Comparison of ENCODE assay signal across 5 fruit fly cellular contexts in the genomic region with DNA sequence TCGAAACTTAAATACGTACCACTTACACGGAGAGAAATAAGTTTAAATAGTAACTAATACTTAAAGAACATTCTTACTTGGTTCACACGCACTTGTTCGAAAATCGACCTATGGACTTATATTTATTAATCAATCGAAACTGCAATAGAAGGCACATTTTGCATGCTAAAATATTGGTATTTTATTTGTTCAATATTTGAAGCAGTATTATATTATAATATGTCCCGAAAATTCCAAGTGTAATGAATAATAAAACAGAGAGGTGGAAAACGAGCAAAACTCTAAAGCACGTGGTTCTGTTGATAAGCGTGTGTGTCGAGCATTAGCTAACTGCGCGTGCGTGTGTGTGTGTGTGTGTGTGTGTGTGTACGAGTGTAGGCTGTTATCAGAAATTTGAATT.
TF ChIP-seq lines count a peak whose summit lies in the region.

No protein-coding gene starts in this region.

- peak; percentile 36 for TF ChIP-seq CTCF in whole organism, embryonic (GFP tag; optimal IDR thresholded peaks at IDR 0.05; lab: Kevin White, UChicago)

TF ChIP-seq in whole organism, adult, 20 proteins besides CTCF, POLR2A, EP300 and RAD21 (continues in another document):
- TF ChIP-seq CG7045 (GFP tag; optimal IDR thresholded peaks at IDR 0.05; lab: Kevin White, UChicago), result peak; percentile 57
- peak; percentile 83 for TF ChIP-seq CG14711 (tag; optimal IDR thresholded peaks at IDR 0.05; lab: Kevin White, UChicago)
- peak; percentile 87 for TF ChIP-seq CG11617 (GFP tag; optimal IDR thresholded peaks at IDR 0.05; lab: Kevin White, UChicago)
- peak; percentile 57 for TF ChIP-seq toe (GFP tag; optimal IDR thresholded peaks at IDR 0.05; lab: Kevin White, UChicago)
- peak; percentile 76 for TF ChIP-seq CG33017 (tag; optimal IDR thresholded peaks at IDR 0.05; lab: Kevin White, UChicago)
- TF ChIP-seq cic (GFP tag; optimal IDR thresholded peaks at IDR 0.05; lab: Kevin White, UChicago), result peak; percentile 57
- peak; percentile 86 for TF ChIP-seq bab1 (GFP tag; optimal IDR thresholded peaks at IDR 0.05; lab: Kevin White, UChicago)
- peak; percentile 94 for TF ChIP-seq Mnt (GFP tag; optimal IDR thresholded peaks at IDR 0.05; lab: Kevin White, UChicago)
- TF ChIP-seq Hr96 (GFP tag; optimal IDR thresholded peaks at IDR 0.05; lab: Kevin White, UChicago), result peak; percentile 67
- TF ChIP-seq Crg-1 (GFP tag; optimal IDR thresholded peaks at IDR 0.05; lab: Kevin White, UChicago), result peak; percentile 63
- peak; percentile 91 for TF ChIP-seq CG7101 (tag; optimal IDR thresholded peaks at IDR 0.05; lab: Kevin White, UChicago)
- TF ChIP-seq pad (GFP tag; optimal IDR thresholded peaks at IDR 0.05; lab: Kevin White, UChicago), result peak; percentile 76
- peak; percentile 73 for TF ChIP-seq tj (GFP tag; optimal IDR thresholded peaks at IDR 0.05; lab: Kevin White, UChicago)
- no peak for TF ChIP-seq cnc (optimal IDR thresholded peaks at IDR 0.05; lab: Kevin White, UChicago)
- TF ChIP-seq Clk (GFP tag; optimal IDR thresholded peaks at IDR 0.05; lab: Kevin White, UChicago), result peak; percentile 36
- peak; percentile 93 for TF ChIP-seq kay (GFP tag; lab: Kevin White, UChicago; ENCODE audit: borderline replicate concordance)
- TF ChIP-seq CG12768 (GFP tag; optimal IDR thresholded peaks at IDR 0.05; lab: Kevin White, UChicago), result peak; percentile 79

TF ChIP-seq in whole organism, embryonic, 481 proteins besides CTCF, POLR2A, EP300 and RAD21 (continues in another document):
- TF ChIP-seq caup (GFP tag; optimal IDR thresholded peaks at IDR 0.05; lab: Kevin White, UChicago; ENCODE audit: severe bottlenecking) (peak; percentile 90), CG14441 (GFP tag; IDR thresholded peaks at IDR 0.05; lab: Robert Waterston, UW) (peak; percentile 63), CG31388 (GFP tag; optimal IDR thresholded peaks at IDR 0.05; lab: Kevin White, UChicago) (peak; percentile 21), bigmax (GFP tag; optimal IDR thresholded peaks at IDR 0.05; lab: Kevin White, UChicago) (no peak), chinmo (GFP tag; IDR thresholded peaks at IDR 0.05; lab: Robert Waterston, UW; ENCODE audit: partially characterized antibody) (no peak), pho (GFP tag; optimal IDR thresholded peaks at IDR 0.05; lab: Kevin White, UChicago) (peak; percentile 83), Hr3 (GFP tag; optimal IDR thresholded peaks at IDR 0.05; lab: Kevin White, UChicago) (peak; percentile 70), nerfin-2 (GFP tag; IDR thresholded peaks at IDR 0.05; lab: Robert Waterston, UW; ENCODE audit: partially characterized antibody) (no peak), CG2116 (GFP tag; optimal IDR thresholded peaks at IDR 0.05; lab: Kevin White, UChicago) (peak; percentile 35), Nf-YC (tag; optimal IDR thresholded peaks at IDR 0.05; lab: Kevin White, UChicago) (peak; percentile 66), Lhr (GFP tag; optimal IDR thresholded peaks at IDR 0.05; lab: Kevin White, UChicago) (no peak), unpg (GFP tag; optimal IDR thresholded peaks at IDR 0.05; lab: Kevin White, UChicago) (peak; percentile 91), h (optimal IDR thresholded peaks at IDR 0.05; lab: Kevin White, UChicago) (no peak), ERR (GFP tag; optimal IDR thresholded peaks at IDR 0.05; lab: Kevin White, UChicago) (peak; percentile 73), B-H2 (GFP tag; optimal IDR thresholded peaks at IDR 0.05; lab: Kevin White, UChicago) (peak; percentile 88), sr (GFP tag; IDR thresholded peaks at IDR 0.05; lab: Robert Waterston, UW) (no peak), chm (GFP tag; IDR thresholded peaks at IDR 0.05; lab: Robert Waterston, UW) (no peak)

TF ChIP-seq in whole organism, prepupa, 60 proteins besides CTCF, POLR2A, EP300 and RAD21 (continues in another document):
- TF ChIP-seq Eip75B (GFP tag; optimal IDR thresholded peaks at IDR 0.05; lab: Kevin White, UChicago) (no peak), acj6 (GFP tag; optimal IDR thresholded peaks at IDR 0.05; lab: Kevin White, UChicago) (peak; percentile 2), net (GFP tag; optimal IDR thresholded peaks at IDR 0.05; lab: Kevin White, UChicago) (peak; percentile 13), CG6276 (GFP tag; optimal IDR thresholded peaks at IDR 0.05; lab: Kevin White, UChicago) (no peak), fd85E (GFP tag; optimal IDR thresholded peaks at IDR 0.05; lab: Kevin White, UChicago) (no peak), CG8632 (GFP tag; optimal IDR thresholded peaks at IDR 0.05; lab: Kevin White, UChicago) (no peak), Hr39 (GFP tag; optimal IDR thresholded peaks at IDR 0.05; lab: Kevin White, UChicago) (peak; percentile 27), OdsH (GFP tag; optimal IDR thresholded peaks at IDR 0.05; lab: Kevin White, UChicago) (peak; percentile 18), Lpt (GFP tag; optimal IDR thresholded peaks at IDR 0.05; lab: Kevin White, UChicago) (no peak), CG34406 (GFP tag; optimal IDR thresholded peaks at IDR 0.05; lab: Kevin White, UChicago) (no peak), CG11294 (GFP tag; IDR thresholded peaks at IDR 0.05; lab: Robert Waterston, UW) (no peak), achi (GFP tag; optimal IDR thresholded peaks at IDR 0.05; lab: Kevin White, UChicago) (peak; percentile 9), Eip78C (GFP tag; lab: Kevin White, UChicago) (peak; percentile 70), spab (GFP tag; optimal IDR thresholded peaks at IDR 0.05; lab: Kevin White, UChicago) (no peak), Sox102F (GFP tag; optimal IDR thresholded peaks at IDR 0.05; lab: Kevin White, UChicago) (peak; percentile 21), Hr4 (GFP tag; optimal IDR thresholded peaks at IDR 0.05; lab: Kevin White, UChicago) (peak; percentile 18), Sox15 (GFP tag; optimal IDR thresholded peaks at IDR 0.05; lab: Kevin White, UChicago) (no peak), eg (GFP tag; IDR thresholded peaks at IDR 0.05; lab: Robert Waterston, UW) (no peak), CG11762 (GFP tag; optimal IDR thresholded peaks at IDR 0.05; lab: Kevin White, UChicago; ENCODE audit: insufficient read depth) (no peak)

TF ChIP-seq in whole organism, pupa, 21 proteins besides CTCF, POLR2A, EP300 and RAD21:
- no peak for TF ChIP-seq CG4496 (GFP tag; IDR thresholded peaks at IDR 0.05; lab: Robert Waterston, UW)
- TF ChIP-seq CG17806 (tag; optimal IDR thresholded peaks at IDR 0.05; lab: Kevin White, UChicago), result no peak
- TF ChIP-seq D1 (tag; optimal IDR thresholded peaks at IDR 0.05; lab: Kevin White, UChicago), result no peak
- TF ChIP-seq CG13204 (GFP tag; optimal IDR thresholded peaks at IDR 0.05; lab: Kevin White, UChicago), result no peak
- no peak for TF ChIP-seq CG10348 (GFP tag; IDR thresholded peaks at IDR 0.05; lab: Robert Waterston, UW)
- peak; percentile 19 for TF ChIP-seq CG14655 (GFP tag; optimal IDR thresholded peaks at IDR 0.05; lab: Kevin White, UChicago)
- no peak for TF ChIP-seq fd96Ca (GFP tag; IDR thresholded peaks at IDR 0.05; lab: Robert Waterston, UW)
- TF ChIP-seq Pif1B (GFP tag; optimal IDR thresholded peaks at IDR 0.05; lab: Kevin White, UChicago), result no peak
- no peak for TF ChIP-seq rn (GFP tag; IDR thresholded peaks at IDR 0.05; lab: Robert Waterston, UW)
- TF ChIP-seq CG8301 (tag; optimal IDR thresholded peaks at IDR 0.05; lab: Kevin White, UChicago), result peak; percentile 1
- TF ChIP-seq CG32121 (GFP tag; IDR thresholded peaks at IDR 0.05; lab: Robert Waterston, UW), result 0 out of 2 replicates have a peak, but pooled peaks have one; percentile 16
- no peak for TF ChIP-seq Ets98B (GFP tag; IDR thresholded peaks at IDR 0.05; lab: Robert Waterston, UW)
- no peak for TF ChIP-seq EcR (GFP tag; optimal IDR thresholded peaks at IDR 0.05; lab: Kevin White, UChicago)
- no peak for TF ChIP-seq CG12605 (GFP tag; IDR thresholded peaks at IDR 0.05; lab: Robert Waterston, UW)
- no peak for TF ChIP-seq CG15710 (tag; optimal IDR thresholded peaks at IDR 0.05; lab: Kevin White, UChicago)
- no peak for TF ChIP-seq CG9948 (tag; optimal IDR thresholded peaks at IDR 0.05; lab: Kevin White, UChicago)
- TF ChIP-seq gl (tag; optimal IDR thresholded peaks at IDR 0.05; lab: Kevin White, UChicago), result no peak
- peak; percentile 22 for TF ChIP-seq Pif1A (GFP tag; optimal IDR thresholded peaks at IDR 0.05; lab: Kevin White, UChicago)
- TF ChIP-seq CG8159 (tag; optimal IDR thresholded peaks at IDR 0.05; lab: Kevin White, UChicago), result no peak
- TF ChIP-seq CG34367 (tag; optimal IDR thresholded peaks at IDR 0.05; lab: Kevin White, UChicago), result no peak
- no peak for TF ChIP-seq Snoo (tag; optimal IDR thresholded peaks at IDR 0.05; lab: Kevin White, UChicago)

TF ChIP-seq in whole organism, wandering third instar larva, 38 proteins besides CTCF, POLR2A, EP300 and RAD21 (continues in another document):
- TF ChIP-seq dmrt93B (GFP tag; optimal IDR thresholded peaks at IDR 0.05; lab: Kevin White, UChicago) (no peak), CG9705 (GFP tag; optimal IDR thresholded peaks at IDR 0.05; lab: Kevin White, UChicago) (no peak), rgr (GFP tag; optimal IDR thresholded peaks at IDR 0.05; lab: Kevin White, UChicago) (peak; percentile 77), sage (GFP tag; optimal IDR thresholded peaks at IDR 0.05; lab: Kevin White, UChicago) (peak; percentile 10), Rel (GFP tag; optimal IDR thresholded peaks at IDR 0.05; lab: Kevin White, UChicago) (no peak), Rel (tag; optimal IDR thresholded peaks at IDR 0.05; lab: Kevin White, UChicago) (peak; percentile 11), foxo (GFP tag; optimal IDR thresholded peaks at IDR 0.05; lab: Kevin White, UChicago) (peak in 1 of 2 experiments; percentile 77), Hnf4 (GFP tag; optimal IDR thresholded peaks at IDR 0.05; lab: Kevin White, UChicago) (peak; percentile 55), Vsx2 (GFP tag; optimal IDR thresholded peaks at IDR 0.05; lab: Kevin White, UChicago; ENCODE audit: partially characterized antibody) (no peak), Mio (GFP tag; optimal IDR thresholded peaks at IDR 0.05; lab: Kevin White, UChicago) (no peak), woc (GFP tag; optimal IDR thresholded peaks at IDR 0.05; lab: Kevin White, UChicago) (peak; percentile 34), N (GFP tag; optimal IDR thresholded peaks at IDR 0.05; lab: Kevin White, UChicago) (no peak), h (GFP tag; optimal IDR thresholded peaks at IDR 0.05; lab: Kevin White, UChicago) (peak; percentile 80), Myc (optimal IDR thresholded peaks at IDR 0.05; lab: Kevin White, UChicago) (no peak), ey (GFP tag; optimal IDR thresholded peaks at IDR 0.05; lab: Kevin White, UChicago) (peak; percentile 71), br (GFP tag; optimal IDR thresholded peaks at IDR 0.05; lab: Kevin White, UChicago) (peak; percentile 72), HLH106 (tag; optimal IDR thresholded peaks at IDR 0.05; lab: Kevin White, UChicago) (peak; percentile 56), fru (GFP tag; optimal IDR thresholded peaks at IDR 0.05; lab: Kevin White, UChicago) (peak; percentile 72), sv (GFP tag; optimal IDR thresholded peaks at IDR 0.05; lab: Kevin White, UChicago) (peak; percentile 88), Sp1 (GFP tag; optimal IDR thresholded peaks at IDR 0.05; lab: Kevin White, UChicago) (peak; percentile 69), OdsH (GFP tag; optimal IDR thresholded peaks at IDR 0.05; lab: Kevin White, UChicago) (peak; percentile 76), Jra (GFP tag; optimal IDR thresholded peaks at IDR 0.05; lab: Kevin White, UChicago) (peak; percentile 51), GATAd (GFP tag; optimal IDR thresholded peaks at IDR 0.05; lab: Kevin White, UChicago) (no peak)
